Worm (Caenorhabditis elegans): ENCODE data around the gene nspa-10.

DNA sequence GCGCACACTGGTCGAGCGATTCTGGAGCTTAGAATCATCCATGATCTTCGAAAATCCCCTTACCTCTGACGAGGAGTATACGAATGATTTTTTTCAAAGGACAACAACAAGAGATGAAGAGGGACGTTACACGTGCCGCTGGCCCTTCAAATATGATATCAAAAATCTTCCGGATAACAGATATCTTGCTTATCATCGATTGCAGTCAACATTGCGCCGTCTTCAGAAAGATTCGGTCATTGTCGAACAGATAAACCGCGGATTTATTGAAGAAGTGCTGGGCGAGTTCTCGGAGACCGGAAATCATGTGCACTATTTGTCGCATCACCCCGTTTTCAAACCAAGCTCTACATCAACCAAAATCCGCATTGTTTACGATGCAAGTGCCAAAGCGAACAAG, 12.3 kb upstream of the nspa-10 start:
- TF ChIP-seq W03F9.2 (tag; optimal IDR thresholded peaks at IDR 0.05) (no peak), him-1 (tag; optimal IDR thresholded peaks at IDR 0.05) (no peak), dao-5 (tag; optimal IDR thresholded peaks at IDR 0.05) (no peak)
